Fruit fly (Drosophila melanogaster) whole organism, embryonic: ENCODE results near the gene salm.
A peak's percentile ranks its signal among the peaks of the same experiment; 100 is the strongest.

Experiments used
- Asciz ChIP-seq: fragments of 200-800 bp; sonication (Bioruptor generic); optimal IDR thresholded peaks from 2 replicates; lab custom pipeline; 2017; ENCODE audit warnings: missing biosample characterization, mild to moderate bottlenecking, missing genetic modification characterization, missing genetic modification reagents
- Atf-2 ChIP-seq: fragments of 200-800 bp; sonication (Bioruptor generic); optimal IDR thresholded peaks from 2 replicates; lab custom pipeline; 2016; ENCODE audit warnings: missing biosample characterization, missing genetic modification characterization
- Bdp1 ChIP-seq: fragments of 200-800 bp; sonication (Bioruptor generic); optimal IDR thresholded peaks from 3 replicates; lab custom pipeline; 2016; ENCODE audit warnings: missing biosample characterization, missing genetic modification characterization
- CG11560 ChIP-seq: fragments of 200-800 bp; sonication (Bioruptor generic); IDR thresholded peaks from 3 replicates; pipeline ENCODE4 v1.3.6; 2022; ENCODE audit warnings: missing biosample characterization, missing genetic modification characterization
- CG13296 ChIP-seq: fragments of 200-800 bp; sonication (Bioruptor generic); optimal IDR thresholded peaks from 3 replicates; lab custom pipeline; 2018; ENCODE audit warnings: missing biosample characterization, mild to moderate bottlenecking, missing genetic modification characterization
- CG13624 ChIP-seq: fragments of 200-800 bp; sonication (Bioruptor generic); optimal IDR thresholded peaks from 2 replicates; lab custom pipeline; 2016; ENCODE audit warnings: missing biosample characterization, missing genetic modification characterization
- CG14014 ChIP-seq: fragments of 200-800 bp; sonication (Bioruptor generic); IDR thresholded peaks from 2 replicates; pipeline ENCODE4 v1.3.6; 2022; ENCODE audit warnings: missing biosample characterization, missing genetic modification characterization
- CG14710 ChIP-seq: fragments of 200-800 bp; sonication (Bioruptor generic); optimal IDR thresholded peaks from 3 replicates; lab custom pipeline; 2019; ENCODE audit warnings: missing biosample characterization, mild to moderate bottlenecking, missing genetic modification characterization, moderate library complexity
- CG15011 ChIP-seq: fragments of 200-800 bp; sonication (Bioruptor generic); optimal IDR thresholded peaks from 3 replicates; lab custom pipeline; 2018; ENCODE audit warnings: missing biosample characterization, mild to moderate bottlenecking, missing genetic modification characterization
- CG15269 ChIP-seq: fragments of 200-800 bp; sonication (Bioruptor generic); optimal IDR thresholded peaks from 2 replicates; lab custom pipeline; 2018; ENCODE audit warnings: missing biosample characterization, mild to moderate bottlenecking, missing genetic modification characterization, moderate library complexity
- CG15514 ChIP-seq: fragments of 200-800 bp; sonication (Bioruptor generic); optimal IDR thresholded peaks from 3 replicates; lab custom pipeline; 2017; ENCODE audit warnings: missing biosample characterization, missing genetic modification characterization, mild to moderate bottlenecking, moderate library complexity, missing genetic modification reagents
- CG16863 ChIP-seq: fragments of 200-800 bp; sonication (Bioruptor generic); optimal IDR thresholded peaks from 3 replicates; lab custom pipeline; 2016; ENCODE audit warnings: missing biosample characterization, missing genetic modification characterization
- CG17829 ChIP-seq: fragments of 200-800 bp; optimal IDR thresholded peaks from 2 replicates; lab custom pipeline; 2019; ENCODE audit warnings: missing biosample characterization, mild to moderate bottlenecking, missing genetic modification characterization, moderate library complexity
- CG3163 ChIP-seq: fragments of 200-800 bp; sonication (Bioruptor generic); optimal IDR thresholded peaks from 3 replicates; lab custom pipeline; 2016; ENCODE audit warnings: missing biosample characterization, missing genetic modification characterization
- CG3281 ChIP-seq: fragments of 200-800 bp; sonication (Bioruptor generic); optimal IDR thresholded peaks from 3 replicates; lab custom pipeline; 2017; ENCODE audit warnings: missing biosample characterization, mild to moderate bottlenecking, missing genetic modification characterization
- CG3726 ChIP-seq: fragments of 200-800 bp; sonication (Bioruptor generic); IDR thresholded peaks from 3 replicates; pipeline ENCODE4, ENCODE4 v1.3.6; 2022; ENCODE audit warnings: missing biosample characterization, missing genetic modification characterization
- CG3995 ChIP-seq: fragments of 200-800 bp; sonication (Bioruptor generic); optimal IDR thresholded peaks from 3 replicates; lab custom pipeline; 2016; ENCODE audit warnings: missing biosample characterization, missing genetic modification characterization
- CG42726 ChIP-seq: fragments of 200-800 bp; sonication (Bioruptor generic); IDR thresholded peaks from 2 replicates; pipeline ENCODE4 v1.3.6; 2022; ENCODE audit warnings: missing biosample characterization, missing genetic modification characterization; ENCODE audit not compliant: partially characterized antibody
- CG4404 ChIP-seq: fragments of 200-800 bp; sonication (Bioruptor generic); IDR thresholded peaks from 2 replicates; pipeline ENCODE4 v1.3.6; 2022; ENCODE audit warnings: missing biosample characterization, missing genetic modification characterization
- CG4854 ChIP-seq: fragments of 200-800 bp; sonication (Bioruptor generic); optimal IDR thresholded peaks from 2 replicates; lab custom pipeline; 2016; ENCODE audit warnings: missing biosample characterization, missing genetic modification characterization, inconsistent platforms
- CG5180 ChIP-seq: fragments of 200-800 bp; sonication (Bioruptor generic); optimal IDR thresholded peaks from 3 replicates; lab custom pipeline; 2017; ENCODE audit warnings: missing biosample characterization, missing genetic modification characterization, mild to moderate bottlenecking, moderate library complexity, missing genetic modification reagents
- CG7357 ChIP-seq: fragments of 200-800 bp; sonication (Bioruptor generic); IDR thresholded peaks from 3 replicates; pipeline ENCODE4 v1.3.6; 2022; ENCODE audit warnings: missing biosample characterization, missing genetic modification characterization
- CTCF ChIP-seq: fragments of 200-800 bp; sonication (Bioruptor generic); optimal IDR thresholded peaks from 2 replicates; lab custom pipeline; 2017; ENCODE audit warnings: missing biosample characterization, mild to moderate bottlenecking, missing genetic modification characterization, moderate library complexity
- Doc2 ChIP-seq: fragments of 200-800 bp; sonication (Bioruptor generic); IDR thresholded peaks from 2 replicates; pipeline ENCODE4 v1.3.6; 2022; ENCODE audit warnings: missing biosample characterization, missing genetic modification characterization
- Gsc ChIP-seq: fragments of 200-800 bp; sonication (Bioruptor generic); IDR thresholded peaks from 2 replicates; pipeline ENCODE4 v1.3.6; 2022; ENCODE audit warnings: missing biosample characterization, missing genetic modification characterization
- H2.0 ChIP-seq: fragments of 200-800 bp; sonication (Bioruptor generic); IDR thresholded peaks from 2 replicates; pipeline ENCODE4 v1.3.6; 2022; ENCODE audit warnings: missing biosample characterization, missing genetic modification characterization
- Kr ChIP-seq: fragments of 200-800 bp; sonication (Bioruptor generic); optimal IDR thresholded peaks from 2 replicates; lab custom pipeline; 2017; ENCODE audit warnings: missing biosample characterization, mild to moderate bottlenecking, missing genetic modification characterization
- Lpt ChIP-seq: fragments of >200 bp; optimal IDR thresholded peaks from 2 replicates; lab custom pipeline; 2018; ENCODE audit warnings: missing biosample characterization, missing genetic modification characterization
- Oaz ChIP-seq: fragments of 200-800 bp; sonication (Bioruptor generic); IDR thresholded peaks from 2 replicates; pipeline ENCODE4 v1.3.6; 2022; ENCODE audit warnings: missing biosample characterization, missing genetic modification characterization
- Sin3A ChIP-seq: fragments of >200 bp; optimal IDR thresholded peaks from 2 replicates; lab custom pipeline; 2018
- Sry-β ChIP-seq: fragments of 200-800 bp; sonication (Bioruptor generic); optimal IDR thresholded peaks from 2 replicates; lab custom pipeline; 2018; ENCODE audit warnings: missing biosample characterization, mild to moderate bottlenecking, missing genetic modification characterization, moderate library complexity
- YL-1 ChIP-seq: fragments of 200-800 bp; sonication (Bioruptor generic); optimal IDR thresholded peaks from 3 replicates; lab custom pipeline; 2017; ENCODE audit warnings: missing biosample characterization, mild to moderate bottlenecking, missing genetic modification characterization
- amos ChIP-seq: fragments of 200-800 bp; sonication (Bioruptor generic); IDR thresholded peaks from 2 replicates; pipeline ENCODE4 v1.3.6; 2022; ENCODE audit warnings: missing biosample characterization, missing genetic modification characterization; ENCODE audit not compliant: partially characterized antibody
- aop ChIP-seq: fragments of 200-800 bp; sonication (Bioruptor generic); IDR thresholded peaks from 2 replicates; pipeline ENCODE4 v1.3.6; 2022; ENCODE audit warnings: missing biosample characterization, missing genetic modification characterization
- az2 ChIP-seq: fragments of 200-800 bp; sonication (Bioruptor generic); optimal IDR thresholded peaks from 3 replicates; lab custom pipeline; 2016; ENCODE audit warnings: missing biosample characterization, missing genetic modification characterization
- bigmax ChIP-seq: fragments of 200-800 bp; sonication (Bioruptor generic); optimal IDR thresholded peaks from 2 replicates; lab custom pipeline; 2018; ENCODE audit warnings: missing biosample characterization, mild to moderate bottlenecking, missing genetic modification characterization
- br ChIP-seq: fragments of >200 bp; optimal IDR thresholded peaks from 2 replicates; lab custom pipeline; 2017
- btn ChIP-seq: fragments of 200-800 bp; sonication (Bioruptor generic); optimal IDR thresholded peaks from 2 replicates; lab custom pipeline; 2016; ENCODE audit warnings: missing biosample characterization, missing genetic modification characterization
- cato ChIP-seq: fragments of 200-800 bp; sonication (Bioruptor generic); optimal IDR thresholded peaks from 2 replicates; lab custom pipeline; 2016; ENCODE audit warnings: missing biosample characterization, missing genetic modification characterization, borderline replicate concordance
- chn ChIP-seq: fragments of 200-800 bp; sonication (Bioruptor generic); optimal IDR thresholded peaks from 2 replicates; lab custom pipeline; 2016; ENCODE audit warnings: missing biosample characterization, missing genetic modification characterization
- disco-r ChIP-seq: fragments of 200-800 bp; sonication (Bioruptor generic); optimal IDR thresholded peaks from 2 replicates; lab custom pipeline; 2016; ENCODE audit warnings: missing biosample characterization, missing genetic modification characterization
- dpn ChIP-seq, 2 experiments: fragments of 200-800 bp; sonication (Bioruptor generic); optimal IDR thresholded peaks; 3 replicates each; lab custom pipeline; 2016; ENCODE audit warnings: missing biosample characterization in 2 of 2, missing genetic modification characterization in 2 of 2
- gfzf ChIP-seq: fragments of 200-800 bp; sonication (Bioruptor generic); optimal IDR thresholded peaks from 2 replicates; lab custom pipeline; 2016; ENCODE audit warnings: missing biosample characterization, mild to moderate bottlenecking, missing genetic modification characterization, moderate library complexity
- gsb ChIP-seq: fragments of 200-800 bp; sonication (Bioruptor generic); IDR thresholded peaks from 2 replicates; pipeline ENCODE4 v1.3.6; 2022; ENCODE audit warnings: missing biosample characterization, missing genetic modification characterization
- insv ChIP-seq, 2 experiments: fragments of 200-800 bp; sonication (Bioruptor generic); optimal IDR thresholded peaks; 3 replicates each; lab custom pipeline; 2016 to 2018; ENCODE audit warnings: missing biosample characterization in 2 of 2, missing genetic modification characterization in 2 of 2
- inv ChIP-seq: fragments of 200-800 bp; sonication (Bioruptor generic); IDR thresholded peaks from 2 replicates; pipeline ENCODE4 v1.3.6; 2022; ENCODE audit warnings: missing biosample characterization, missing genetic modification characterization; ENCODE audit not compliant: partially characterized antibody
- lola ChIP-seq, 3 experiments: fragments of >200 bp in 2 of 3; fragments of 200-800 bp in 1 of 3; sonication (Bioruptor generic) in 1 of 3; optimal IDR thresholded peaks; 2 replicates each; lab custom pipeline; 2017 to 2019; ENCODE audit warnings: missing biosample characterization in 3 of 3, missing genetic modification characterization in 3 of 3, mild to moderate bottlenecking in 1 of 3, moderate library complexity in 1 of 3
- pb ChIP-seq: fragments of 200-800 bp; sonication (Bioruptor generic); optimal IDR thresholded peaks from 3 replicates; lab custom pipeline; 2016; ENCODE audit warnings: missing biosample characterization, missing genetic modification characterization
- shn ChIP-seq: fragments of 200-800 bp; sonication (Bioruptor generic); optimal IDR thresholded peaks from 3 replicates; lab custom pipeline; 2016; ENCODE audit warnings: missing biosample characterization, missing genetic modification characterization
- toy ChIP-seq: fragments of 200-800 bp; sonication (Bioruptor generic); IDR thresholded peaks from 2 replicates; pipeline ENCODE4 v1.3.6; 2022; ENCODE audit warnings: missing biosample characterization, missing genetic modification characterization
- tx ChIP-seq: fragments of 200-800 bp; sonication (Bioruptor generic); optimal IDR thresholded peaks from 2 replicates; lab custom pipeline; 2016; ENCODE audit warnings: missing biosample characterization, missing genetic modification characterization
- wor ChIP-seq: fragments of 200-800 bp; sonication (Bioruptor generic); IDR thresholded peaks from 2 replicates; pipeline ENCODE4 v1.3.6; 2022; ENCODE audit warnings: missing biosample characterization, missing genetic modification characterization

salm gene

dm6 chr2L:11452601-11453345 lies 7.4 kb upstream of the salm start (continued):
- 0 out of 2 replicates have a peak, but pooled peaks have one; percentile 22 for TF ChIP-seq H2.0 (GFP tag; lab: Robert Waterston, UW)
- TF ChIP-seq insv (GFP tag; optimal IDR thresholded peaks at IDR 0.05; lab: Kevin White, UChicago), result no peak
- no peak for TF ChIP-seq Asciz (GFP tag; lab: Kevin White, UChicago)
- peak; percentile 77 for TF ChIP-seq CG17829
- TF ChIP-seq gsb (GFP tag; lab: Robert Waterston, UW), result no peak
- peak; percentile 75 for TF ChIP-seq CG4404 (GFP tag; lab: Robert Waterston, UW)
- no peak for TF ChIP-seq Lpt (GFP tag; lab: Kevin White, UChicago)
- no peak for TF ChIP-seq tx (GFP tag; lab: Kevin White, UChicago)
- peak; percentile 70 for TF ChIP-seq az2 (GFP tag; lab: Kevin White, UChicago)
- TF ChIP-seq CG14014 (GFP tag; lab: Robert Waterston, UW), result no peak
- no peak for TF ChIP-seq br (lab: Kevin White, UChicago)
- peak; percentile 33 for TF ChIP-seq btn (GFP tag; lab: Kevin White, UChicago)
- peak; percentile 35 for TF ChIP-seq Atf-2 (GFP tag; lab: Kevin White, UChicago)
- no peak for TF ChIP-seq Oaz (GFP tag; lab: Robert Waterston, UW)
- TF ChIP-seq gfzf (GFP tag; lab: Kevin White, UChicago), result no peak
- no peak for TF ChIP-seq bigmax (GFP tag; lab: Kevin White, UChicago)
- TF ChIP-seq CG3995 (GFP tag; lab: Kevin White, UChicago), result no peak
- no peak for TF ChIP-seq CG15514 (GFP tag; lab: Kevin White, UChicago)
- TF ChIP-seq Sry-β (GFP tag; lab: Kevin White, UChicago), result no peak
- TF ChIP-seq CG42726, result no peak
- no peak for TF ChIP-seq YL-1
- TF ChIP-seq pb (GFP tag; lab: Kevin White, UChicago), result no peak
- TF ChIP-seq CTCF, result no peak
- no peak for TF ChIP-seq CG4854 (GFP tag; lab: Kevin White, UChicago)
- no peak for TF ChIP-seq CG5180 (GFP tag; lab: Kevin White, UChicago)
- peak; percentile 34 for TF ChIP-seq CG16863 (GFP tag; lab: Kevin White, UChicago)
- no peak for TF ChIP-seq CG7357
- TF ChIP-seq CG13296, result no peak
- no peak for TF ChIP-seq disco-r (GFP tag; lab: Kevin White, UChicago)
- TF ChIP-seq Gsc (GFP tag; lab: Robert Waterston, UW), result no peak
- no peak for TF ChIP-seq toy
- peak; percentile 90 for TF ChIP-seq Kr (GFP tag; lab: Kevin White, UChicago)
- TF ChIP-seq dpn (GFP tag; optimal IDR thresholded peaks at IDR 0.05; lab: Kevin White, UChicago), result peak in 1 of 2 experiments; percentile 32
- peak; percentile 8 for TF ChIP-seq Bdp1
- TF ChIP-seq CG14710, result peak; percentile 73
- no peak for TF ChIP-seq CG3281 (GFP tag; lab: Kevin White, UChicago)
- TF ChIP-seq CG15269, result no peak
- no peak for TF ChIP-seq Sin3A (lab: Kevin White, UChicago)
- no peak for TF ChIP-seq CG3163 (GFP tag; lab: Kevin White, UChicago)
- TF ChIP-seq lola (GFP tag; optimal IDR thresholded peaks at IDR 0.05; lab: Kevin White, UChicago), result peak in 1 of 3 experiments; percentile 90
- TF ChIP-seq CG13624 (GFP tag; lab: Kevin White, UChicago), result no peak
- no peak for TF ChIP-seq aop (GFP tag; lab: Robert Waterston, UW)
- no peak for TF ChIP-seq amos (GFP tag; lab: Robert Waterston, UW)
- TF ChIP-seq chn (GFP tag; lab: Kevin White, UChicago), result peak; percentile 65
- TF ChIP-seq shn (GFP tag; lab: Kevin White, UChicago), result no peak
- no peak for TF ChIP-seq CG15011 (GFP tag; lab: Kevin White, UChicago)
- TF ChIP-seq CG11560, result no peak
- TF ChIP-seq CG3726, result no peak
- no peak for TF ChIP-seq inv (GFP tag; lab: Robert Waterston, UW)
- peak; percentile 41 for TF ChIP-seq cato
- TF ChIP-seq Doc2 (GFP tag; lab: Robert Waterston, UW), result no peak
- no peak for TF ChIP-seq wor (GFP tag; lab: Robert Waterston, UW)
